Worm (Caenorhabditis elegans) whole organism, L4 larva: ENCODE data around the gene F09E5.8.

Source experiments
- F26F4.8 ChIP-seq: fragments of 200-800 bp; sonication (Bioruptor generic); conservative IDR thresholded peaks from 2 replicates; pipeline ENCODE4 v1.3.6; 2022; ENCODE audit warnings: missing genetic modification characterization, missing compliant biosample characterization
- F49E8.2 ChIP-seq: sonication (generic microtip); optimal IDR thresholded peaks from 2 replicates; lab custom pipeline; 2016; ENCODE audit warnings: missing compliant biosample characterization, mild to moderate bottlenecking, missing genetic modification characterization, borderline replicate concordance
- R02D3.7 ChIP-seq: fragments of 150-350 bp; sonication (generic microtip); optimal IDR thresholded peaks from 3 replicates; lab custom pipeline; 2014; ENCODE audit warnings: missing biosample characterization, missing genetic modification characterization
- T20F7.1 ChIP-seq: fragments of 200-800 bp; sonication (Bioruptor generic); optimal IDR thresholded peaks from 2 replicates; lab custom pipeline; 2018; ENCODE audit warnings: mild to moderate bottlenecking, missing genetic modification characterization, missing compliant biosample characterization
- T26A8.4 ChIP-seq: fragments of 200-800 bp; sonication (Bioruptor generic); IDR thresholded peaks from 2 replicates; pipeline ENCODE4 v1.3.6; 2022; ENCODE audit warnings: missing genetic modification characterization, missing compliant biosample characterization
- Y48G9A.11 ChIP-seq: fragments of 200-800 bp; sonication (Bioruptor generic); IDR thresholded peaks from 2 replicates; pipeline ENCODE4 v1.3.6; 2022; ENCODE audit warnings: missing genetic modification reagents, missing genetic modification characterization, missing compliant biosample characterization
- aha-1 ChIP-seq: fragments of 150-350 bp; peaks from one replicate; lab custom pipeline; 2014; ENCODE audit warnings: missing biosample characterization, missing genetic modification characterization
- ama-1 ChIP-seq: fragments of 150-350 bp; optimal IDR thresholded peaks from 2 replicates; lab custom pipeline; 2014; ENCODE audit warnings: inconsistent platforms, mixed read lengths
- ceh-28 ChIP-seq: fragments of 150-350 bp; optimal IDR thresholded peaks from 2 replicates; lab custom pipeline; 2014; ENCODE audit warnings: missing biosample characterization, missing genetic modification reagents, missing genetic modification characterization
- ceh-44 ChIP-seq: fragments of 200-800 bp; sonication (Bioruptor generic); IDR thresholded peaks from 2 replicates; pipeline ENCODE4 v1.3.6; 2022; ENCODE audit warnings: missing genetic modification reagents, missing genetic modification characterization, missing compliant biosample characterization
- daf-16 ChIP-seq, 3 experiments: sonication (generic microtip); optimal IDR thresholded peaks; 2 replicates each; lab custom pipeline; 2016 to 2017; ENCODE audit warnings: missing genetic modification characterization in 3 of 3, missing genetic modification reagents in 3 of 3, mild to moderate bottlenecking in 2 of 3, missing compliant biosample characterization in 2 of 3, missing biosample characterization in 1 of 3, moderate library complexity in 1 of 3
- daf-19 ChIP-seq: fragments of 200-800 bp; sonication (Bioruptor generic); conservative IDR thresholded peaks from 2 replicates; pipeline ENCODE4 v1.3.6; 2022; ENCODE audit warnings: missing genetic modification characterization, missing compliant biosample characterization
- duxl-1 ChIP-seq: sonication (generic microtip); optimal IDR thresholded peaks from 2 replicates; lab custom pipeline; 2016; ENCODE audit warnings: mild to moderate bottlenecking, missing genetic modification characterization, moderate library complexity, missing compliant biosample characterization; ENCODE audit not compliant: poor library complexity
- egl-27 ChIP-seq: sonication (generic microtip); optimal IDR thresholded peaks from 3 replicates; lab custom pipeline; 2017; ENCODE audit warnings: missing biosample characterization, missing genetic modification reagents, missing genetic modification characterization
- hif-1 ChIP-seq, 2 experiments: sonication (generic microtip); optimal IDR thresholded peaks; 2 replicates each; lab custom pipeline; 2016 to 2017; ENCODE audit warnings: missing compliant biosample characterization in 2 of 2, missing genetic modification characterization in 2 of 2, missing genetic modification reagents in 2 of 2, missing genotype in 2 of 2, mild to moderate bottlenecking in 1 of 2
- hlh-11 ChIP-seq: fragments of 200-800 bp; sonication (Bioruptor generic); optimal IDR thresholded peaks from 2 replicates; lab custom pipeline; 2018; ENCODE audit warnings: mild to moderate bottlenecking, missing genetic modification characterization, missing compliant biosample characterization
- hlh-30 ChIP-seq: sonication (generic microtip); optimal IDR thresholded peaks from 2 replicates; lab custom pipeline; 2017; ENCODE audit warnings: antibody characterized with exemption, mild to moderate bottlenecking, missing genetic modification characterization, missing compliant biosample characterization; ENCODE audit not compliant: insufficient read depth
- hmg-1.1 ChIP-seq: fragments of 200-800 bp; sonication (Bioruptor generic); IDR thresholded peaks from 2 replicates; pipeline ENCODE4 v1.3.6; 2022; ENCODE audit warnings: missing genetic modification reagents, missing genetic modification characterization, missing compliant biosample characterization
- jun-1 ChIP-seq: fragments of 150-350 bp; optimal IDR thresholded peaks from 2 replicates; lab custom pipeline; 2014; ENCODE audit warnings: missing biosample characterization, missing genetic modification reagents, missing genetic modification characterization
- lin-1 ChIP-seq: fragments of 200-800 bp; sonication (Bioruptor generic); IDR thresholded peaks from 2 replicates; pipeline ENCODE4 v1.3.6; 2022; ENCODE audit warnings: missing genetic modification reagents, missing genetic modification characterization, missing compliant biosample characterization
- lin-13 ChIP-seq: fragments of 150-350 bp; optimal IDR thresholded peaks from 2 replicates; lab custom pipeline; 2014; ENCODE audit warnings: missing biosample characterization, missing genetic modification reagents, missing genetic modification characterization
- lin-29 ChIP-seq: fragments of 200-800 bp; sonication (Bioruptor generic); IDR thresholded peaks from 2 replicates; pipeline ENCODE4 v1.3.6; 2022; ENCODE audit warnings: missing genetic modification reagents, missing genetic modification characterization, missing compliant biosample characterization
- lir-3 ChIP-seq: sonication (generic microtip); optimal IDR thresholded peaks from 2 replicates; lab custom pipeline; 2016; ENCODE audit warnings: mild to moderate bottlenecking, missing genetic modification characterization, missing compliant biosample characterization
- lsy-2 ChIP-seq, 2 experiments: fragments of 150-350 bp in 1 of 2; sonication (generic microtip) in 1 of 2; optimal IDR thresholded peaks; 2 replicates each; lab custom pipeline; 2014 to 2017; ENCODE audit warnings: missing biosample characterization in 2 of 2, missing genetic modification characterization in 2 of 2
- mep-1 ChIP-seq: fragments of 150-350 bp; sonication (generic microtip); optimal IDR thresholded peaks from 3 replicates; lab custom pipeline; 2014; ENCODE audit warnings: missing biosample characterization, missing genetic modification characterization
- mes-2 ChIP-seq: sonication (generic microtip); optimal IDR thresholded peaks from 2 replicates; lab custom pipeline; 2016; ENCODE audit warnings: missing genotype, mild to moderate bottlenecking, missing genetic modification characterization, missing compliant biosample characterization; ENCODE audit not compliant: poor library complexity, severe bottlenecking
- mxl-2 ChIP-seq: fragments of 200-800 bp; sonication (Bioruptor generic); conservative IDR thresholded peaks from 2 replicates; pipeline ENCODE4 v1.3.6; 2022; ENCODE audit warnings: missing genetic modification reagents, missing genetic modification characterization, missing compliant biosample characterization
- nhr-10 ChIP-seq: fragments of 150-350 bp; optimal IDR thresholded peaks from 2 replicates; lab custom pipeline; 2014; ENCODE audit warnings: missing biosample characterization, missing genetic modification characterization
- nhr-102 ChIP-seq: sonication (generic microtip); optimal IDR thresholded peaks from 2 replicates; lab custom pipeline; 2016; ENCODE audit warnings: mild to moderate bottlenecking, missing genetic modification characterization, moderate library complexity, missing compliant biosample characterization
- nhr-111 ChIP-seq: fragments of 200-800 bp; sonication (Bioruptor generic); optimal IDR thresholded peaks from 2 replicates; lab custom pipeline; 2018; ENCODE audit warnings: mild to moderate bottlenecking, missing genetic modification characterization, missing compliant biosample characterization
- nhr-25 ChIP-seq: sonication (generic microtip); optimal IDR thresholded peaks from 2 replicates; lab custom pipeline; 2017; ENCODE audit warnings: missing genetic modification characterization, mild to moderate bottlenecking, missing compliant biosample characterization, antibody characterized with exemption, moderate library complexity, borderline replicate concordance; ENCODE audit not compliant: insufficient read depth
- nhr-28 ChIP-seq: fragments of 150-350 bp; optimal IDR thresholded peaks from 2 replicates; lab custom pipeline; 2014; ENCODE audit warnings: missing biosample characterization, missing genetic modification characterization
- nhr-41 ChIP-seq: fragments of 200-800 bp; sonication (Bioruptor generic); IDR thresholded peaks from 2 replicates; pipeline ENCODE4 v1.3.6; 2022; ENCODE audit warnings: missing genetic modification reagents, missing genetic modification characterization, missing compliant biosample characterization
- nhr-48 ChIP-seq: sonication (generic microtip); optimal IDR thresholded peaks from 2 replicates; lab custom pipeline; 2016; ENCODE audit warnings: mild to moderate bottlenecking, missing genetic modification characterization, missing compliant biosample characterization
- nhr-76 ChIP-seq: fragments of 150-350 bp; optimal IDR thresholded peaks from 2 replicates; lab custom pipeline; 2014; ENCODE audit warnings: missing biosample characterization, missing genetic modification characterization
- pha-4 ChIP-seq, 2 experiments: fragments of 150-350 bp in 1 of 2; fragments of 200-800 bp in 1 of 2; sonication (Bioruptor generic) in 1 of 2; IDR thresholded peaks in 1 of 2; optimal IDR thresholded peaks in 1 of 2; 2 replicates each; pipeline versions ENCODE4 v1.3.6 to Lab custom; 2014 to 2022; ENCODE audit warnings: missing genetic modification characterization in 2 of 2, missing genetic modification reagents in 2 of 2, missing biosample characterization in 1 of 2, missing compliant biosample characterization in 1 of 2
- rbr-2 ChIP-seq: sonication (generic microtip); optimal IDR thresholded peaks from 2 replicates; lab custom pipeline; 2016; ENCODE audit warnings: missing genotype, missing genetic modification characterization, missing compliant biosample characterization
- saeg-2 ChIP-seq: fragments of 200-800 bp; sonication (Bioruptor generic); IDR thresholded peaks from 2 replicates; pipeline ENCODE4 v1.3.6; 2022; ENCODE audit warnings: missing genetic modification reagents, missing genetic modification characterization, missing compliant biosample characterization
- skn-1 ChIP-seq: fragments of 150-350 bp; optimal IDR thresholded peaks from 2 replicates; lab custom pipeline; 2014; ENCODE audit warnings: missing biosample characterization, missing genetic modification characterization
- snpc-1.2 ChIP-seq: fragments of 200-800 bp; sonication (Bioruptor generic); IDR thresholded peaks from 2 replicates; pipeline ENCODE4 v1.3.6; 2022; ENCODE audit warnings: missing genetic modification reagents, missing genetic modification characterization, missing compliant biosample characterization
- spr-3 ChIP-seq: fragments of 200-800 bp; sonication (Bioruptor generic); optimal IDR thresholded peaks from 2 replicates; lab custom pipeline; 2018; ENCODE audit warnings: mild to moderate bottlenecking, missing genetic modification characterization, missing compliant biosample characterization
- zag-1 ChIP-seq: fragments of 150-350 bp; optimal IDR thresholded peaks from 2 replicates; lab custom pipeline; 2014; ENCODE audit warnings: missing biosample characterization, missing genetic modification characterization
- zfp-3 ChIP-seq: fragments of 200-800 bp; sonication (Bioruptor generic); conservative IDR thresholded peaks from 2 replicates; pipeline ENCODE4 v1.3.6; 2022; ENCODE audit warnings: missing genetic modification reagents, missing genetic modification characterization, missing compliant biosample characterization
- ztf-7 ChIP-seq: fragments of 150-350 bp; optimal IDR thresholded peaks from 2 replicates; lab custom pipeline; 2014; ENCODE audit warnings: missing biosample characterization, missing genetic modification characterization

Gene F09E5.8

DNA sequence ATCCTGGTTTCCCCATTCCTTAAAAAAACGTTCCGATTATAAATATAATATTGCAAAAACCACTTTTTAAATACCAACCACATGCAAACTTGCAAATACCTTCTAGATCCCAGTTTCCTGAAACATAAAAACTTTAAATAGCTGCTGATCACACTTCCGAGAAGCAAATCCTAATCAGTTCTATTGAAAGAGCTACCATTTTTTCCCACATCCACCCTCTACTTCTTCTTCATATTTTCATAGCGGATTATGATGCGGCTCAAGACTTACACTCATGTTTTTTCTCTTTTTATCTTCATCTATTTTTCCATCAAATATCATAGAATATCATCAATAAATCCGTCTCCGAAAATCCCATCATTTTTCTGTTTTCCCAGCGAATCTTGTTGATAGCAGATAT is 23.6 kb upstream of the F09E5.8 start:
- no peak for TF ChIP-seq nhr-25 (tag; lab: Kevin White, UChicago)
- no peak for TF ChIP-seq hmg-1.1
- no peak for TF ChIP-seq lin-1 (GFP tag; lab: Robert Waterston, UW)
- peak in 1 of 2 experiments; percentile 62 for TF ChIP-seq daf-16 (GFP tag; optimal IDR thresholded peaks at IDR 0.05; lab: Kevin White, UChicago)
- no peak for TF ChIP-seq daf-16 (tag; optimal IDR thresholded peaks at IDR 0.05; lab: Kevin White, UChicago)

DNA sequence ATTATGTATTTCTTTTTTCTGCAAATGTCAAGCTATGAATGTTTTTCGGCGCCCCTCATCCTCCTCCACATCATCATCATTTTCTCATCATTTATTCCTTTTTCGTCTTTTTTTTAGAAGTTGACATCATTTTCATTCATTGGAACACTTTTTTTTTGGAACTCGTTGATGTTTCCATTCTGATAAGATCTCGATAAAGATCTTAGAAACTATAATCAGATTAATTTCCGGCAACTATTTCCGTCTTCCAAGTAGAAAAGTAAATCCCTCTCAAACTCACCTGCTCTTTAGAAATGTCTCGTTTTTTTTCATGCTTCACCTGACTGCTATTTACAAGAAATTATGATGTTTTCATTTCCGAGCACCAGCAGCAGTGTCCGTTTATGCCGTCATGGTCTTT is 21.6 kb upstream of the F09E5.8 start:
- TF ChIP-seq lsy-2 (tag; optimal IDR thresholded peaks at IDR 0.05; lab: Kevin White, UChicago) (peak in 1 of 2 experiments; percentile 24), aha-1 (tag; lab: Kevin White, UChicago) (peak; percentile 76), hlh-11 (tag; lab: Kevin White, UChicago) (no peak)

DNA sequence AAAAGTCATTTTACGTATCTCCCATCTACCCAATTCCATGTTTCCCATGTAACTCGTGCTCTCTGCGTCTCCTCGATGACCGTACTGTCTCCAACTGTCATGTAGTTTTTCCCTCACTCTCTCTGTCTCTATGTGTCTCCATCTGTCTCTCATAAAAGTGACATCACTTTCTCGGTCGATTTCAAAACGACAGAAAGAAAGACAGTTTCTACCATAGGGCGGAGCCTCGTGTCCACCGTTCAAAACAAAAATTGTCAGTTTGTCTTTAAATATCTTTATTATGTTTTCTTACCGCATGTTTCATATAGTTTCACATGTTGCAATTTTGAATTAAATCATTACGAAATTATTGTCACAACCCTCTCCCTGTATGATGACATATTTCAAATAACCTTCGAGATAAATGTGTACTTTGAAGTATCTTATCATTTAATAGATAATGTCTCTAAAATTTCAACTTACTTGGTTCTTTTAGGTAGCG is 20.2 kb upstream of the F09E5.8 start:
- TF ChIP-seq T20F7.1 (GFP tag; lab: Kevin White, UChicago) (peak; percentile 64), lir-3 (tag; lab: Kevin White, UChicago) (no peak), ceh-28 (tag; lab: Kevin White, UChicago) (no peak), nhr-10 (tag; lab: Kevin White, UChicago) (peak; percentile 61), mes-2 (tag; lab: Kevin White, UChicago) (peak; percentile 67), mep-1 (tag; lab: Kevin White, UChicago) (peak; percentile 68), nhr-28 (tag; lab: Kevin White, UChicago) (peak; percentile 88), nhr-41 (no peak), F49E8.2 (tag; lab: Kevin White, UChicago) (no peak), pha-4 (GFP tag; IDR thresholded peaks at IDR 0.05; lab: Robert Waterston, UW) (peak; percentile 74; the same call in 1 of the 2 replicates), pha-4 (tag; optimal IDR thresholded peaks at IDR 0.05; lab: Kevin White, UChicago) (peak; percentile 57), ztf-7 (tag; lab: Kevin White, UChicago) (peak; percentile 52), skn-1 (tag; lab: Kevin White, UChicago) (no peak), nhr-76 (tag; lab: Kevin White, UChicago) (peak; percentile 41), lin-1 (GFP tag; lab: Robert Waterston, UW) (peak; percentile 58), jun-1 (tag; lab: Kevin White, UChicago) (peak; percentile 72), lin-29 (no peak), R02D3.7 (tag; lab: Kevin White, UChicago) (no peak), nhr-111 (GFP tag; lab: Kevin White, UChicago) (no peak), zfp-3 (GFP tag; lab: Robert Waterston, UW) (0 out of 2 replicates have a peak, but pooled peaks have one; percentile 27), mxl-2 (GFP tag; lab: Robert Waterston, UW) (no peak), hif-1 (tag; optimal IDR thresholded peaks at IDR 0.05; lab: Kevin White, UChicago) (peak; percentile 9 to 71), daf-16 (GFP tag; optimal IDR thresholded peaks at IDR 0.05; lab: Kevin White, UChicago) (peak in 1 of 2 experiments; percentile 39), daf-16 (tag; optimal IDR thresholded peaks at IDR 0.05; lab: Kevin White, UChicago) (peak; percentile 23), spr-3 (GFP tag; lab: Kevin White, UChicago) (no peak), egl-27 (no peak), hlh-30 (tag; lab: Kevin White, UChicago) (peak; percentile 94), rbr-2 (tag; lab: Kevin White, UChicago) (peak; percentile 68), aha-1 (tag; lab: Kevin White, UChicago) (peak; percentile 77), Y48G9A.11 (GFP tag; lab: Robert Waterston, UW) (no peak), hmg-1.1 (peak; percentile 74), lsy-2 (tag; optimal IDR thresholded peaks at IDR 0.05; lab: Kevin White, UChicago) (peak; percentile 67 to 86), T26A8.4 (GFP tag; lab: Robert Waterston, UW) (peak; percentile 64), ceh-44 (no peak), nhr-102 (peak; percentile 91), lin-13 (GFP tag; lab: Kevin White, UChicago) (peak; percentile 65), nhr-48 (tag; lab: Kevin White, UChicago) (peak; percentile 90), F26F4.8 (GFP tag; lab: Robert Waterston, UW) (no peak), duxl-1 (no peak), daf-19 (GFP tag; lab: Robert Waterston, UW) (no peak), ama-1 (lab: Kevin White, UChicago) (no peak), saeg-2 (GFP tag; lab: Robert Waterston, UW) (0 out of 2 replicates have a peak, but pooled peaks have one; percentile 42), zag-1 (tag; lab: Kevin White, UChicago) (no peak), snpc-1.2 (GFP tag; lab: Robert Waterston, UW) (no peak)
